Fruit fly (Drosophila melanogaster) whole organism, embryonic: Measurements from ENCODE around the gene eIF4E6.
A peak's percentile ranks its signal among the peaks of the same experiment; 100 is the strongest.

ENCODE experiments used
- Adf1 ChIP-seq: fragments of 200-800 bp; sonication (Bioruptor generic); IDR thresholded peaks from 2 replicates; pipeline ENCODE4 v1.3.6; 2022; ENCODE audit warnings: missing biosample characterization, missing genetic modification characterization
- CG10565 ChIP-seq: fragments of 200-800 bp; sonication (Bioruptor generic); optimal IDR thresholded peaks from 3 replicates; lab custom pipeline; 2016; ENCODE audit warnings: missing biosample characterization, mild to moderate bottlenecking, missing genetic modification characterization
- CG12659 ChIP-seq: fragments of 200-800 bp; sonication (Bioruptor generic); optimal IDR thresholded peaks from 3 replicates; lab custom pipeline; 2017; ENCODE audit warnings: mild to moderate bottlenecking, missing biosample characterization, missing genetic modification reagents, missing genetic modification characterization
- CG15601 ChIP-seq: fragments of 200-800 bp; sonication (Bioruptor generic); optimal IDR thresholded peaks from 3 replicates; lab custom pipeline; 2019; ENCODE audit warnings: missing biosample characterization, mild to moderate bottlenecking, missing genetic modification characterization, moderate library complexity
- CG17359 ChIP-seq: fragments of 200-800 bp; sonication (Bioruptor generic); optimal IDR thresholded peaks from 3 replicates; lab custom pipeline; 2018; ENCODE audit warnings: missing biosample characterization, mild to moderate bottlenecking, missing genetic modification characterization, moderate library complexity
- CG17385 ChIP-seq: fragments of 200-800 bp; sonication (Bioruptor generic); optimal IDR thresholded peaks from 3 replicates; lab custom pipeline; 2018; ENCODE audit warnings: missing biosample characterization, mild to moderate bottlenecking, missing genetic modification characterization
- CG18011 ChIP-seq: fragments of 200-800 bp; sonication (Bioruptor generic); optimal IDR thresholded peaks from 2 replicates; lab custom pipeline; 2017; ENCODE audit warnings: missing biosample characterization, missing genetic modification characterization, mild to moderate bottlenecking, moderate library complexity, missing genotype
- CG18476 ChIP-seq: fragments of 200-800 bp; sonication (Bioruptor generic); optimal IDR thresholded peaks from 2 replicates; lab custom pipeline; 2016; ENCODE audit warnings: missing biosample characterization, mild to moderate bottlenecking, missing genetic modification characterization
- CG30020 ChIP-seq: fragments of 200-800 bp; optimal IDR thresholded peaks from 2 replicates; lab custom pipeline; 2019; ENCODE audit warnings: missing biosample characterization, mild to moderate bottlenecking, missing genetic modification characterization, moderate library complexity
- CG3163 ChIP-seq: fragments of 200-800 bp; sonication (Bioruptor generic); optimal IDR thresholded peaks from 3 replicates; lab custom pipeline; 2016; ENCODE audit warnings: missing biosample characterization, missing genetic modification characterization
- CG33557 ChIP-seq: fragments of 200-800 bp; sonication (Bioruptor generic); optimal IDR thresholded peaks from 2 replicates; lab custom pipeline; 2019; ENCODE audit warnings: missing biosample characterization, mild to moderate bottlenecking, missing genetic modification characterization, moderate library complexity
- CG7745 ChIP-seq: fragments of 200-800 bp; sonication (Bioruptor generic); optimal IDR thresholded peaks from 2 replicates; lab custom pipeline; 2018; ENCODE audit warnings: missing biosample characterization, mild to moderate bottlenecking, missing genetic modification characterization, moderate library complexity
- CG8359 ChIP-seq: fragments of 200-800 bp; sonication (Bioruptor generic); optimal IDR thresholded peaks from 2 replicates; lab custom pipeline; 2017; ENCODE audit warnings: missing biosample characterization, mild to moderate bottlenecking, missing genetic modification characterization, borderline replicate concordance
- CG8765 ChIP-seq: fragments of 200-800 bp; sonication (Bioruptor generic); IDR thresholded peaks from 2 replicates; pipeline ENCODE4 v1.3.6; 2022; ENCODE audit warnings: missing biosample characterization, missing genetic modification characterization
- CG9932 ChIP-seq: fragments of 200-800 bp; sonication (Bioruptor generic); IDR thresholded peaks from 2 replicates; pipeline ENCODE4 v1.3.6; 2022; ENCODE audit warnings: missing biosample characterization, missing genetic modification characterization
- Camta ChIP-seq: fragments of 200-800 bp; sonication (Bioruptor generic); optimal IDR thresholded peaks from 2 replicates; lab custom pipeline; 2016; ENCODE audit warnings: missing biosample characterization, missing genetic modification characterization
- D19B ChIP-seq: fragments of 200-800 bp; sonication (Bioruptor generic); optimal IDR thresholded peaks from 2 replicates; lab custom pipeline; 2017; ENCODE audit warnings: missing biosample characterization, mild to moderate bottlenecking, missing genetic modification characterization
- Dp ChIP-seq: fragments of 200-800 bp; sonication (Bioruptor generic); optimal IDR thresholded peaks from 2 replicates; lab custom pipeline; 2018; ENCODE audit warnings: missing biosample characterization, mild to moderate bottlenecking, missing genetic modification characterization, moderate library complexity
- Gsc ChIP-seq: fragments of 200-800 bp; sonication (Bioruptor generic); IDR thresholded peaks from 2 replicates; pipeline ENCODE4 v1.3.6; 2022; ENCODE audit warnings: missing biosample characterization, missing genetic modification characterization
- Hr78 ChIP-seq, 2 experiments: fragments of 200-800 bp in 1 of 2; fragments of >200 bp in 1 of 2; sonication (Bioruptor generic) in 1 of 2; optimal IDR thresholded peaks; 2 replicates each; lab custom pipeline; 2017 to 2019; ENCODE audit warnings: missing biosample characterization in 2 of 2, missing genetic modification characterization in 2 of 2, mild to moderate bottlenecking in 1 of 2, moderate library complexity in 1 of 2
- Hsf ChIP-seq: fragments of 200-800 bp; sonication (Bioruptor generic); optimal IDR thresholded peaks from 3 replicates; lab custom pipeline; 2016; ENCODE audit warnings: missing biosample characterization, missing genetic modification characterization
- Lpt ChIP-seq: fragments of >200 bp; optimal IDR thresholded peaks from 2 replicates; lab custom pipeline; 2018; ENCODE audit warnings: missing biosample characterization, missing genetic modification characterization
- Mrtf ChIP-seq: fragments of 200-800 bp; sonication (Bioruptor generic); IDR thresholded peaks from 3 replicates; pipeline ENCODE4 v1.3.6; 2022; ENCODE audit warnings: missing biosample characterization, missing genetic modification characterization
- NFAT ChIP-seq: fragments of 200-800 bp; sonication (Bioruptor generic); IDR thresholded peaks from 2 replicates; pipeline ENCODE4 v1.3.6; 2022; ENCODE audit warnings: missing biosample characterization, missing genetic modification characterization
- Sox102F ChIP-seq: fragments of 200-800 bp; sonication (Bioruptor generic); optimal IDR thresholded peaks from 2 replicates; lab custom pipeline; 2018; ENCODE audit warnings: missing biosample characterization, mild to moderate bottlenecking, missing genetic modification characterization, moderate library complexity
- Ssrp ChIP-seq: fragments of 200-800 bp; sonication (Bioruptor generic); optimal IDR thresholded peaks from 2 replicates; lab custom pipeline; 2018; ENCODE audit warnings: missing biosample characterization, mild to moderate bottlenecking, missing genetic modification characterization, moderate library complexity
- ap ChIP-seq: fragments of 200-800 bp; sonication (Bioruptor generic); IDR thresholded peaks from 2 replicates; pipeline ENCODE4 v1.3.6; 2022; ENCODE audit warnings: missing biosample characterization, missing genetic modification characterization
- ato ChIP-seq: fragments of 200-800 bp; sonication (Bioruptor generic); IDR thresholded peaks from 2 replicates; pipeline ENCODE4 v1.3.6; 2022; ENCODE audit warnings: missing biosample characterization, missing genetic modification characterization; ENCODE audit not compliant: partially characterized antibody
- btn ChIP-seq: fragments of 200-800 bp; sonication (Bioruptor generic); optimal IDR thresholded peaks from 2 replicates; lab custom pipeline; 2016; ENCODE audit warnings: missing biosample characterization, missing genetic modification characterization
- cas ChIP-seq: fragments of 200-800 bp; sonication (Bioruptor generic); IDR thresholded peaks from 2 replicates; pipeline ENCODE4 v1.3.6; 2022; ENCODE audit warnings: missing biosample characterization, missing genetic modification characterization
- cg ChIP-seq: fragments of 200-800 bp; sonication (Bioruptor generic); optimal IDR thresholded peaks from 3 replicates; lab custom pipeline; 2019; ENCODE audit warnings: missing biosample characterization, mild to moderate bottlenecking, missing genetic modification characterization, moderate library complexity
- chn ChIP-seq: fragments of 200-800 bp; sonication (Bioruptor generic); optimal IDR thresholded peaks from 2 replicates; lab custom pipeline; 2016; ENCODE audit warnings: missing biosample characterization, missing genetic modification characterization
- corto ChIP-seq: fragments of 200-800 bp; sonication (Bioruptor generic); optimal IDR thresholded peaks from 2 replicates; lab custom pipeline; 2016; ENCODE audit warnings: missing biosample characterization, mild to moderate bottlenecking, missing genetic modification characterization, moderate library complexity
- danr ChIP-seq: fragments of 200-800 bp; sonication (Bioruptor generic); IDR thresholded peaks from 2 replicates; pipeline ENCODE4 v1.3.6; 2022; ENCODE audit warnings: missing biosample characterization, missing genetic modification characterization
- dysf ChIP-seq: fragments of 200-800 bp; sonication (Bioruptor generic); IDR thresholded peaks from 3 replicates; pipeline ENCODE4 v1.3.6; 2022; ENCODE audit warnings: missing biosample characterization, missing genetic modification characterization
- esg ChIP-seq: fragments of 200-800 bp; sonication (Bioruptor generic); conservative IDR thresholded peaks from 2 replicates; pipeline ENCODE4 v1.3.6; 2022; ENCODE audit warnings: missing biosample characterization, missing genetic modification characterization
- ftz-f1 ChIP-seq: fragments of 200-800 bp; sonication (Bioruptor generic); optimal IDR thresholded peaks from 2 replicates; lab custom pipeline; 2016; ENCODE audit warnings: missing biosample characterization, missing genetic modification characterization
- ham ChIP-seq: fragments of 200-800 bp; sonication (Bioruptor generic); IDR thresholded peaks from 2 replicates; pipeline ENCODE4 v1.3.6; 2022; ENCODE audit warnings: missing biosample characterization, missing genetic modification characterization
- inv ChIP-seq: fragments of 200-800 bp; sonication (Bioruptor generic); IDR thresholded peaks from 2 replicates; pipeline ENCODE4 v1.3.6; 2022; ENCODE audit warnings: missing biosample characterization, missing genetic modification characterization; ENCODE audit not compliant: partially characterized antibody
- kni ChIP-seq: fragments of 200-800 bp; sonication (Bioruptor generic); optimal IDR thresholded peaks from 3 replicates; lab custom pipeline; 2017; ENCODE audit warnings: mild to moderate bottlenecking, missing biosample characterization, missing genetic modification reagents, missing genetic modification characterization
- lbe ChIP-seq: fragments of 200-800 bp; sonication (Bioruptor generic); optimal IDR thresholded peaks from 2 replicates; lab custom pipeline; 2016; ENCODE audit warnings: missing biosample characterization, mild to moderate bottlenecking, missing genetic modification characterization
- mirr ChIP-seq: fragments of 200-800 bp; sonication (Bioruptor generic); optimal IDR thresholded peaks from 3 replicates; lab custom pipeline; 2018; ENCODE audit warnings: missing biosample characterization, mild to moderate bottlenecking, missing genetic modification characterization
- nau ChIP-seq: fragments of 200-800 bp; sonication (Bioruptor generic); optimal IDR thresholded peaks from 3 replicates; lab custom pipeline; 2017; ENCODE audit warnings: missing biosample characterization, mild to moderate bottlenecking, missing genetic modification characterization, missing genetic modification reagents
- p53 ChIP-seq: fragments of 200-800 bp; sonication (Bioruptor generic); optimal IDR thresholded peaks from 2 replicates; lab custom pipeline; 2016; ENCODE audit warnings: missing biosample characterization, missing genetic modification characterization
- sim ChIP-seq: fragments of 200-800 bp; sonication (Bioruptor generic); IDR thresholded peaks from 2 replicates; pipeline ENCODE4 v1.3.6; 2022; ENCODE audit warnings: missing biosample characterization, missing genetic modification characterization
- ssp ChIP-seq: fragments of 200-800 bp; sonication (Bioruptor generic); IDR thresholded peaks from 2 replicates; pipeline ENCODE4 v1.3.6; 2022; ENCODE audit warnings: missing biosample characterization, missing genetic modification characterization
- stc ChIP-seq: fragments of 200-800 bp; sonication (Bioruptor generic); IDR thresholded peaks from 2 replicates; pipeline ENCODE4 v1.3.6; 2022; ENCODE audit warnings: missing biosample characterization, missing genetic modification characterization
- sug ChIP-seq: fragments of 200-800 bp; optimal IDR thresholded peaks from 2 replicates; lab custom pipeline; 2019; ENCODE audit warnings: missing biosample characterization, mild to moderate bottlenecking, missing genetic modification characterization, moderate library complexity
- usp ChIP-seq: fragments of >200 bp; optimal IDR thresholded peaks from 2 replicates; lab custom pipeline; 2017; ENCODE audit warnings: missing biosample characterization, missing genetic modification characterization
- vnd ChIP-seq: fragments of 200-800 bp; sonication (Bioruptor generic); IDR thresholded peaks from 3 replicates; pipeline ENCODE4 v1.3.6; 2022; ENCODE audit warnings: missing biosample characterization, missing genetic modification characterization; ENCODE audit not compliant: partially characterized antibody

Gene eIF4E6

dm6 chr3R:29074001-29074609 lies 47.1 kb upstream of the eIF4E6 start (continued):
- no peak for TF ChIP-seq CG17385
- TF ChIP-seq ftz-f1: no peak
- no peak for TF ChIP-seq esg (GFP tag; lab: Robert Waterston, UW)
- TF ChIP-seq Adf1 (GFP tag; lab: Robert Waterston, UW): no peak
- TF ChIP-seq ato (GFP tag; lab: Robert Waterston, UW): no peak
- no peak for TF ChIP-seq cas (GFP tag; lab: Robert Waterston, UW)
- TF ChIP-seq ssp (GFP tag; lab: Robert Waterston, UW): no peak
- TF ChIP-seq Ssrp: no peak
- TF ChIP-seq Hr78 (GFP tag; optimal IDR thresholded peaks at IDR 0.05; lab: Kevin White, UChicago): peak in 1 of 2 experiments; percentile 6
- no peak for TF ChIP-seq corto (GFP tag; lab: Kevin White, UChicago)
- no peak for TF ChIP-seq Dp
- no peak for TF ChIP-seq vnd (GFP tag; lab: Robert Waterston, UW)
- TF ChIP-seq p53 (GFP tag; lab: Kevin White, UChicago): no peak
- TF ChIP-seq CG15601 (tag; lab: Kevin White, UChicago): peak; percentile 5
- TF ChIP-seq CG10565 (GFP tag; lab: Kevin White, UChicago): no peak
- no peak for TF ChIP-seq Lpt
- no peak for TF ChIP-seq CG17359
- TF ChIP-seq usp (GFP tag; lab: Kevin White, UChicago): no peak
- no peak for TF ChIP-seq Hsf (GFP tag; lab: Kevin White, UChicago)
- no peak for TF ChIP-seq ap (GFP tag; lab: Robert Waterston, UW)
- TF ChIP-seq CG3163 (GFP tag; lab: Kevin White, UChicago): peak; percentile 10
- no peak for TF ChIP-seq dysf (GFP tag; lab: Robert Waterston, UW)
- no peak for TF ChIP-seq Camta (GFP tag; lab: Kevin White, UChicago)
- no peak for TF ChIP-seq CG18011 (GFP tag; lab: Kevin White, UChicago)
- peak; percentile 27 for TF ChIP-seq CG33557 (GFP tag; lab: Kevin White, UChicago)
- no peak for TF ChIP-seq Gsc (GFP tag; lab: Robert Waterston, UW)
- TF ChIP-seq lbe: no peak
- peak; percentile 61 for TF ChIP-seq mirr
- no peak for TF ChIP-seq btn (GFP tag; lab: Kevin White, UChicago)
- no peak for TF ChIP-seq CG8359 (GFP tag; lab: Kevin White, UChicago)
- TF ChIP-seq ham: no peak
- TF ChIP-seq CG12659: no peak
- TF ChIP-seq CG9932: no peak
- no peak for TF ChIP-seq danr (GFP tag; lab: Robert Waterston, UW)
- no peak for TF ChIP-seq chn (GFP tag; lab: Kevin White, UChicago)
- peak; percentile 77 for TF ChIP-seq sug (tag; lab: Kevin White, UChicago)
- TF ChIP-seq inv (GFP tag; lab: Robert Waterston, UW): no peak
- TF ChIP-seq Sox102F (GFP tag; lab: Kevin White, UChicago): no peak
- no peak for TF ChIP-seq D19B
- peak; percentile 91 for TF ChIP-seq cg
- TF ChIP-seq CG7745: no peak
- TF ChIP-seq Mrtf: no peak
- 0 out of 2 replicates have a peak, but pooled peaks have one; percentile 14 for TF ChIP-seq stc
- TF ChIP-seq CG8765 (GFP tag; lab: Robert Waterston, UW): no peak
- TF ChIP-seq kni (GFP tag; lab: Kevin White, UChicago): peak; percentile 97
- TF ChIP-seq CG18476 (GFP tag; lab: Kevin White, UChicago): no peak
- no peak for TF ChIP-seq CG30020 (tag; lab: Kevin White, UChicago)
- peak; percentile 4 for TF ChIP-seq nau (GFP tag; lab: Kevin White, UChicago)
- TF ChIP-seq NFAT (GFP tag; lab: Robert Waterston, UW): no peak
- TF ChIP-seq sim (GFP tag; lab: Robert Waterston, UW): no peak
